Fruit fly (Drosophila melanogaster) whole organism, embryonic: ENCODE results near the gene Sec10.

Experiments used
- Asciz ChIP-seq: fragments of 200-800 bp; sonication (Bioruptor generic); optimal IDR thresholded peaks from 2 replicates; lab custom pipeline; 2017; ENCODE audit warnings: missing biosample characterization, mild to moderate bottlenecking, missing genetic modification characterization, missing genetic modification reagents
- Blimp-1 ChIP-seq: fragments of 200-800 bp; sonication (Bioruptor generic); optimal IDR thresholded peaks from 3 replicates; lab custom pipeline; 2018; ENCODE audit warnings: missing biosample characterization, missing genetic modification characterization, mild to moderate bottlenecking, moderate library complexity, missing genetic modification reagents
- CG10209 ChIP-seq: fragments of 200-800 bp; sonication (Bioruptor generic); optimal IDR thresholded peaks from 3 replicates; lab custom pipeline; 2017; ENCODE audit warnings: missing biosample characterization, mild to moderate bottlenecking, missing genetic modification characterization, missing genetic modification reagents
- CG10431 ChIP-seq: fragments of 200-800 bp; sonication (Bioruptor generic); optimal IDR thresholded peaks from 3 replicates; lab custom pipeline; 2018; ENCODE audit warnings: missing biosample characterization, mild to moderate bottlenecking, missing genetic modification characterization
- CG10462 ChIP-seq: fragments of 200-800 bp; sonication (Bioruptor generic); optimal IDR thresholded peaks from 2 replicates; lab custom pipeline; 2016; ENCODE audit warnings: missing biosample characterization, missing genetic modification characterization
- CG11723 ChIP-seq: fragments of 200-800 bp; sonication (Bioruptor generic); optimal IDR thresholded peaks from 2 replicates; lab custom pipeline; 2017; ENCODE audit warnings: missing biosample characterization, mild to moderate bottlenecking, missing genetic modification characterization
- CG12071 ChIP-seq: fragments of 200-800 bp; sonication (Bioruptor generic); optimal IDR thresholded peaks from 3 replicates; lab custom pipeline; 2018; ENCODE audit warnings: missing biosample characterization, mild to moderate bottlenecking, missing genetic modification characterization
- CG12104 ChIP-seq: fragments of 200-800 bp; sonication (Bioruptor generic); optimal IDR thresholded peaks from 3 replicates; lab custom pipeline; 2016; ENCODE audit warnings: missing biosample characterization, missing genetic modification characterization
- CG14710 ChIP-seq: fragments of 200-800 bp; sonication (Bioruptor generic); optimal IDR thresholded peaks from 3 replicates; lab custom pipeline; 2019; ENCODE audit warnings: missing biosample characterization, mild to moderate bottlenecking, missing genetic modification characterization, moderate library complexity
- CG15514 ChIP-seq: fragments of 200-800 bp; sonication (Bioruptor generic); optimal IDR thresholded peaks from 3 replicates; lab custom pipeline; 2017; ENCODE audit warnings: missing biosample characterization, missing genetic modification characterization, mild to moderate bottlenecking, moderate library complexity, missing genetic modification reagents
- CG16863 ChIP-seq: fragments of 200-800 bp; sonication (Bioruptor generic); optimal IDR thresholded peaks from 3 replicates; lab custom pipeline; 2016; ENCODE audit warnings: missing biosample characterization, missing genetic modification characterization
- CG17186 ChIP-seq: fragments of 200-800 bp; sonication (Bioruptor generic); optimal IDR thresholded peaks from 3 replicates; lab custom pipeline; 2017; ENCODE audit warnings: missing biosample characterization, missing genetic modification reagents, missing genetic modification characterization
- CG17328 ChIP-seq: fragments of 200-800 bp; sonication (Bioruptor generic); IDR thresholded peaks from 2 replicates; pipeline ENCODE4 v1.3.6; 2022; ENCODE audit warnings: missing biosample characterization, missing genetic modification characterization
- CG17359 ChIP-seq: fragments of 200-800 bp; sonication (Bioruptor generic); optimal IDR thresholded peaks from 3 replicates; lab custom pipeline; 2018; ENCODE audit warnings: missing biosample characterization, mild to moderate bottlenecking, missing genetic modification characterization, moderate library complexity
- CG17385 ChIP-seq: fragments of 200-800 bp; sonication (Bioruptor generic); optimal IDR thresholded peaks from 3 replicates; lab custom pipeline; 2018; ENCODE audit warnings: missing biosample characterization, mild to moderate bottlenecking, missing genetic modification characterization
- CG18011 ChIP-seq: fragments of 200-800 bp; sonication (Bioruptor generic); optimal IDR thresholded peaks from 2 replicates; lab custom pipeline; 2017; ENCODE audit warnings: missing biosample characterization, missing genetic modification characterization, mild to moderate bottlenecking, moderate library complexity, missing genotype
- CG18476 ChIP-seq: fragments of 200-800 bp; sonication (Bioruptor generic); optimal IDR thresholded peaks from 2 replicates; lab custom pipeline; 2016; ENCODE audit warnings: missing biosample characterization, mild to moderate bottlenecking, missing genetic modification characterization
- CG33213 ChIP-seq: fragments of 200-800 bp; sonication (Bioruptor generic); optimal IDR thresholded peaks from 3 replicates; lab custom pipeline; 2016; ENCODE audit warnings: missing biosample characterization, missing genetic modification characterization
- CG4730 ChIP-seq: fragments of 200-800 bp; sonication (Bioruptor generic); IDR thresholded peaks from 2 replicates; pipeline ENCODE4 v1.3.6; 2022; ENCODE audit warnings: missing biosample characterization, missing genetic modification characterization
- CG8290 ChIP-seq, 3 experiments: fragments of 200-800 bp; sonication (Bioruptor generic); optimal IDR thresholded peaks; 2 replicates each; lab custom pipeline; 2016 to 2019; ENCODE audit warnings: missing biosample characterization in 3 of 3, missing genetic modification characterization in 3 of 3, mild to moderate bottlenecking in 2 of 3, moderate library complexity in 1 of 3
- CG8388 ChIP-seq: fragments of 200-800 bp; sonication (Bioruptor generic); optimal IDR thresholded peaks from 2 replicates; lab custom pipeline; 2019; ENCODE audit warnings: missing biosample characterization, mild to moderate bottlenecking, missing genetic modification characterization, moderate library complexity
- CTCF ChIP-seq: fragments of 200-800 bp; sonication (Bioruptor generic); optimal IDR thresholded peaks from 2 replicates; lab custom pipeline; 2017; ENCODE audit warnings: missing biosample characterization, mild to moderate bottlenecking, missing genetic modification characterization, moderate library complexity
- CoRest ChIP-seq: fragments of 200-800 bp; sonication (Bioruptor generic); optimal IDR thresholded peaks from 3 replicates; lab custom pipeline; 2018; ENCODE audit warnings: missing biosample characterization, mild to moderate bottlenecking, missing genetic modification characterization, moderate library complexity
- Dad ChIP-seq: fragments of 200-800 bp; sonication (Bioruptor generic); optimal IDR thresholded peaks from 3 replicates; lab custom pipeline; 2016; ENCODE audit warnings: missing biosample characterization, missing genetic modification characterization
- Max ChIP-seq: fragments of 200-800 bp; sonication (Bioruptor generic); optimal IDR thresholded peaks from 2 replicates; lab custom pipeline; 2016; ENCODE audit warnings: missing biosample characterization, mild to moderate bottlenecking, missing genetic modification characterization
- Myb ChIP-seq: fragments of 200-800 bp; sonication (Bioruptor generic); optimal IDR thresholded peaks from 2 replicates; lab custom pipeline; 2016; ENCODE audit warnings: missing biosample characterization, missing genetic modification characterization
- NfI ChIP-seq: fragments of 200-800 bp; sonication (Bioruptor generic); optimal IDR thresholded peaks from 3 replicates; lab custom pipeline; 2018; ENCODE audit warnings: missing biosample characterization, mild to moderate bottlenecking, missing genetic modification characterization, moderate library complexity
- Oaz ChIP-seq: fragments of 200-800 bp; sonication (Bioruptor generic); IDR thresholded peaks from 2 replicates; pipeline ENCODE4 v1.3.6; 2022; ENCODE audit warnings: missing biosample characterization, missing genetic modification characterization
- Sin3A ChIP-seq: fragments of >200 bp; optimal IDR thresholded peaks from 2 replicates; lab custom pipeline; 2018
- abd-A ChIP-seq: fragments of 200-800 bp; sonication (Bioruptor generic); optimal IDR thresholded peaks from 3 replicates; lab custom pipeline; 2019; ENCODE audit warnings: missing biosample characterization, mild to moderate bottlenecking, missing genetic modification characterization, moderate library complexity
- bsh ChIP-seq, 2 experiments: fragments of 200-800 bp; sonication (Bioruptor generic); optimal IDR thresholded peaks; 2 replicates each; lab custom pipeline; 2017 to 2018; ENCODE audit warnings: mild to moderate bottlenecking in 2 of 2, missing biosample characterization in 2 of 2, missing genetic modification characterization in 2 of 2, moderate library complexity in 1 of 2
- dan ChIP-seq: fragments of 200-800 bp; sonication (Bioruptor generic); IDR thresholded peaks from 2 replicates; pipeline ENCODE4 v1.3.6; 2022; ENCODE audit warnings: missing biosample characterization, missing genetic modification characterization
- fd64A ChIP-seq: fragments of 200-800 bp; sonication (Bioruptor generic); optimal IDR thresholded peaks from 3 replicates; lab custom pipeline; 2018; ENCODE audit warnings: missing biosample characterization, mild to moderate bottlenecking, missing genetic modification characterization
- fd96Cb ChIP-seq: fragments of 200-800 bp; sonication (Bioruptor generic); optimal IDR thresholded peaks from 2 replicates; lab custom pipeline; 2018; ENCODE audit warnings: missing biosample characterization, mild to moderate bottlenecking, missing genetic modification characterization, moderate library complexity
- gro ChIP-seq: fragments of 200-800 bp; sonication (Bioruptor generic); optimal IDR thresholded peaks from 2 replicates; lab custom pipeline; 2016; ENCODE audit warnings: missing biosample characterization, missing genetic modification characterization
- hb ChIP-seq: fragments of 200-800 bp; sonication (Bioruptor generic); IDR thresholded peaks from 3 replicates; pipeline ENCODE4 v1.3.6; 2022; ENCODE audit warnings: missing biosample characterization, missing genetic modification characterization; ENCODE audit not compliant: partially characterized antibody
- jing ChIP-seq: fragments of 200-800 bp; sonication (Bioruptor generic); optimal IDR thresholded peaks from 2 replicates; lab custom pipeline; 2018; ENCODE audit warnings: missing biosample characterization, mild to moderate bottlenecking, missing genetic modification characterization
- lab ChIP-seq: fragments of 200-800 bp; sonication (Bioruptor generic); optimal IDR thresholded peaks from 3 replicates; lab custom pipeline; 2017; ENCODE audit warnings: missing biosample characterization, missing genetic modification characterization, mild to moderate bottlenecking, moderate library complexity, missing genetic modification reagents
- maf-S ChIP-seq: fragments of 200-800 bp; sonication (Bioruptor generic); optimal IDR thresholded peaks from 2 replicates; lab custom pipeline; 2016; ENCODE audit warnings: missing biosample characterization, missing genetic modification characterization
- mld ChIP-seq: fragments of 200-800 bp; sonication (Bioruptor generic); IDR thresholded peaks from 3 replicates; pipeline ENCODE4 v1.3.6; 2022; ENCODE audit warnings: missing biosample characterization, missing genetic modification characterization; ENCODE audit not compliant: partially characterized antibody
- nmo ChIP-seq: fragments of 200-800 bp; sonication (Bioruptor generic); optimal IDR thresholded peaks from 2 replicates; lab custom pipeline; 2018; ENCODE audit warnings: missing biosample characterization, mild to moderate bottlenecking, missing genetic modification characterization, moderate library complexity
- pan ChIP-seq, 4 experiments: fragments of >200 bp in 3 of 4; fragments of 200-800 bp in 1 of 4; sonication (Bioruptor generic) in 1 of 4; optimal IDR thresholded peaks in 3 of 4; IDR thresholded peaks in 1 of 4; 2 replicates each; pipeline versions ENCODE4 v1.3.6 to Lab custom; 2017 to 2022; ENCODE audit warnings: missing biosample characterization in 2 of 4, missing genetic modification characterization in 2 of 4, mixed read lengths in 1 of 4
- psq ChIP-seq: fragments of 200-800 bp; sonication (Bioruptor generic); optimal IDR thresholded peaks from 2 replicates; lab custom pipeline; 2017; ENCODE audit warnings: missing biosample characterization, missing genetic modification characterization
- sens-2 ChIP-seq: fragments of 200-800 bp; sonication (Bioruptor generic); IDR thresholded peaks from 2 replicates; pipeline ENCODE4 v1.3.6; 2022; ENCODE audit warnings: missing biosample characterization, missing genetic modification characterization
- tna ChIP-seq: fragments of 200-800 bp; sonication (Bioruptor generic); IDR thresholded peaks from 2 replicates; pipeline ENCODE4 v1.3.6; 2022; ENCODE audit warnings: missing biosample characterization, missing genetic modification characterization; ENCODE audit not compliant: partially characterized antibody
- twi ChIP-seq: fragments of 200-800 bp; optimal IDR thresholded peaks from 2 replicates; lab custom pipeline; 2019; ENCODE audit warnings: missing biosample characterization, mild to moderate bottlenecking, missing genetic modification characterization, moderate library complexity
- vnd ChIP-seq: fragments of 200-800 bp; sonication (Bioruptor generic); IDR thresholded peaks from 3 replicates; pipeline ENCODE4 v1.3.6; 2022; ENCODE audit warnings: missing biosample characterization, missing genetic modification characterization; ENCODE audit not compliant: partially characterized antibody
- zen2 ChIP-seq: fragments of 200-800 bp; sonication (Bioruptor generic); IDR thresholded peaks from 3 replicates; pipeline ENCODE4 v1.3.6; 2022; ENCODE audit warnings: missing biosample characterization, missing genetic modification characterization; ENCODE audit not compliant: partially characterized antibody

Gene Sec10

DNA sequence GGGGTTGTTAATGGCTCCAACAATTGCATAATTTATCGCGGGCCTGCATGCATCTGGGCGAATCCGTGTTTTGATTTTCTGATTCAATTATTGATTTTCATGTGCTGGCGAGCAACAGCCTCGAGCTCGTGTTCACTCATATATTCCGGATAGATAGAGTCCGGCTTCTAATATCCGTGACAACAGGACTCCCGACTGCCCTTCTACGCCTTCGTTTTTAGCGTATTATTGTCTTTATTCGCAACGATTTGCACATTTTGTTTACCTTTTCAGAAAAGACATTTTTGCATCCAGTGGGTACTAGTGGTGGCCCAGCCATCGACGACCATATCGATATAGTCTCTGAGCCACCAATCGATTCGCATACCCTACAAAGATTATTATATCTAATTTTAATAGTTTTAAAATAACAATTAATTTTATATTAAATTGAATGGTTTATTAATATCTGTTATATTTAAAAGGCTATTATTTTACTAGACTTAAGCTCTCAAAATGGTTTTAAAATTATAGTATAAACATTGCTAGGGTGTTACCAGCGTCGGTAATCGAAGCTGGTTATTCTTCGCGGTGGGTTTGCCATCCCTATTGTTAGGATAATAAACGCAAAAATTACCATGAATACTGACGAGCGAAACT, 26.7 kb downstream of the Sec10 start, which contains the start of the genes Myo95E and TBC1d7 (continued):
- TF ChIP-seq mld (GFP tag; lab: Robert Waterston, UW): no peak
- TF ChIP-seq CG15514 (GFP tag; lab: Kevin White, UChicago): peak; percentile 82
- peak; percentile 93 for TF ChIP-seq CG4730 (GFP tag; lab: Robert Waterston, UW)
- TF ChIP-seq CG10209: peak; percentile 87
- peak; percentile 55 for TF ChIP-seq CG18011
- no peak for TF ChIP-seq hb
- TF ChIP-seq abd-A: no peak
- no peak; the same call in 2 of the 3 replicates for TF ChIP-seq zen2
- peak; percentile 23 to 89 for TF ChIP-seq bsh (GFP tag; optimal IDR thresholded peaks at IDR 0.05; lab: Kevin White, UChicago)
- no peak for TF ChIP-seq Asciz
- peak in 1 of 2 experiments; percentile 36 for TF ChIP-seq pan (optimal IDR thresholded peaks at IDR 0.05; lab: Kevin White, UChicago)
- peak in 1 of 2 experiments; percentile 96 for TF ChIP-seq pan (GFP tag; optimal IDR thresholded peaks at IDR 0.05 in 1 of 2, IDR thresholded peaks at IDR 0.05 in 1 of 2)
- TF ChIP-seq CG33213 (GFP tag; lab: Kevin White, UChicago): peak; percentile 47
- TF ChIP-seq CG17385 (GFP tag; lab: Kevin White, UChicago): peak; percentile 82
- TF ChIP-seq sens-2 (GFP tag; lab: Robert Waterston, UW): peak; percentile 70; the same call in 1 of the 2 replicates
- peak; percentile 59; the same call in 1 of the 3 replicates for TF ChIP-seq vnd (GFP tag; lab: Robert Waterston, UW)
- TF ChIP-seq nmo (GFP tag; lab: Kevin White, UChicago): peak; percentile 95
- peak; percentile 68 for TF ChIP-seq dan (GFP tag; lab: Robert Waterston, UW)
- TF ChIP-seq CG10462 (GFP tag; lab: Kevin White, UChicago): peak; percentile 40
- peak; percentile 88 for TF ChIP-seq CG17359 (tag; lab: Kevin White, UChicago)
- TF ChIP-seq Sin3A: peak; percentile 5
- TF ChIP-seq twi (tag; lab: Kevin White, UChicago): peak; percentile 62
- peak; percentile 90 for TF ChIP-seq fd96Cb (tag; lab: Kevin White, UChicago)
- peak; percentile 35 for TF ChIP-seq psq (GFP tag; lab: Kevin White, UChicago)
- no peak for TF ChIP-seq Blimp-1 (GFP tag; lab: Kevin White, UChicago)
- TF ChIP-seq gro (GFP tag; lab: Kevin White, UChicago): no peak
- peak; percentile 81 for TF ChIP-seq CG12104
- TF ChIP-seq CG10431 (GFP tag; lab: Kevin White, UChicago): no peak
- peak; percentile 93 for TF ChIP-seq CoRest
- TF ChIP-seq CTCF: no peak
- peak; percentile 90 for TF ChIP-seq CG14710 (tag; lab: Kevin White, UChicago)
- TF ChIP-seq Oaz (GFP tag; lab: Robert Waterston, UW): peak; percentile 93
- no peak for TF ChIP-seq CG12071 (GFP tag; lab: Kevin White, UChicago)
- TF ChIP-seq maf-S (GFP tag; lab: Kevin White, UChicago): peak; percentile 17
- peak; percentile 79 for TF ChIP-seq CG17328 (GFP tag; lab: Robert Waterston, UW)
- TF ChIP-seq CG17186: peak; percentile 42
- TF ChIP-seq CG8388 (GFP tag; lab: Kevin White, UChicago): peak; percentile 82
- peak; percentile 86 for TF ChIP-seq NfI (GFP tag; lab: Kevin White, UChicago)
- no peak for TF ChIP-seq Dad
- no peak for TF ChIP-seq CG8290 (GFP tag; optimal IDR thresholded peaks at IDR 0.05; lab: Kevin White, UChicago)
- TF ChIP-seq CG8290 (tag; optimal IDR thresholded peaks at IDR 0.05; lab: Kevin White, UChicago): no peak
- no peak for TF ChIP-seq CG11723 (GFP tag; lab: Kevin White, UChicago)
- TF ChIP-seq lab (GFP tag; lab: Kevin White, UChicago): no peak
- TF ChIP-seq Max: peak; percentile 85
- TF ChIP-seq fd64A: no peak
- TF ChIP-seq Myb (GFP tag; lab: Kevin White, UChicago): peak; percentile 7
- TF ChIP-seq CG18476 (GFP tag; lab: Kevin White, UChicago): peak; percentile 81
- no peak for TF ChIP-seq tna (GFP tag; lab: Robert Waterston, UW)
- no peak for TF ChIP-seq jing (GFP tag; lab: Kevin White, UChicago)
- TF ChIP-seq CG16863: peak; percentile 6
